Worm (Caenorhabditis elegans) whole organism, late embryonic: ENCODE measurements around the gene fbxa-128.

Experiments used
- C38D4.7 ChIP-seq: fragments of 200-800 bp; sonication (Bioruptor generic); optimal IDR thresholded peaks from 2 replicates; lab custom pipeline; 2018; ENCODE audit warnings: mild to moderate bottlenecking, missing genetic modification characterization, moderate library complexity, missing compliant biosample characterization
- elt-2 ChIP-seq: sonication (generic microtip); optimal IDR thresholded peaks from 2 replicates; lab custom pipeline; 2016; ENCODE audit warnings: missing genetic modification reagents, missing genetic modification characterization, missing compliant biosample characterization

Gene fbxa-128

ce11 chrIII:11087442-11087841 lies 51.5 kb downstream of the fbxa-128 start:
- TF ChIP-seq elt-2 (peak; percentile 52), C38D4.7 (GFP tag; lab: Kevin White, UChicago) (no peak)
